Worm (Caenorhabditis elegans): ENCODE results near the gene ZK938.12.

ZK938.12 gene

ce11 chrII:9831033-9831432 lies at the start of gene ZK938.12:
TSS of gene ZK938.12 (plus strand) at chrII:9831333.
- no peak for TF ChIP-seq ref-2 (tag; optimal IDR thresholded peaks at IDR 0.05)
- no peak for TF ChIP-seq pat-9 (tag; optimal IDR thresholded peaks at IDR 0.05)
- no peak for TF ChIP-seq nhr-232 (tag; optimal IDR thresholded peaks at IDR 0.05)
- TF ChIP-seq ceh-18 (tag; optimal IDR thresholded peaks at IDR 0.05): no peak
- no peak for TF ChIP-seq ceh-6 (GFP tag; optimal IDR thresholded peaks at IDR 0.05)
- no peak for TF ChIP-seq ceh-2 (tag; optimal IDR thresholded peaks at IDR 0.05)
- TF ChIP-seq ceh-45 (GFP tag; IDR thresholded peaks at IDR 0.05): no peak
- TF ChIP-seq syd-9 (tag; optimal IDR thresholded peaks at IDR 0.05): no peak
- no peak for TF ChIP-seq nhr-11 (tag; optimal IDR thresholded peaks at IDR 0.05)
- TF ChIP-seq unc-55 (GFP tag; optimal IDR thresholded peaks at IDR 0.05): no peak
- no peak for TF ChIP-seq npax-4 (tag; optimal IDR thresholded peaks at IDR 0.05)
- no peak for TF ChIP-seq nfya-1 (tag; optimal IDR thresholded peaks at IDR 0.05)
- no peak for TF ChIP-seq gmeb-2 (tag; optimal IDR thresholded peaks at IDR 0.05)
- TF ChIP-seq mec-3 (tag; optimal IDR thresholded peaks at IDR 0.05; ENCODE audit: borderline replicate concordance): no peak
- no peak for TF ChIP-seq che-1 (tag; optimal IDR thresholded peaks at IDR 0.05)
- TF ChIP-seq lim-6 (tag; optimal IDR thresholded peaks at IDR 0.05): no peak

ce11 chrII:9781842-9782241 lies 49.3 kb upstream of the ZK938.12 start, which contains the start of gene cyp-13A1:
TSS of gene cyp-13A1 (minus strand) at chrII:9781997.
- TF ChIP-seq dmd-4 (tag; optimal IDR thresholded peaks at IDR 0.05; ENCODE audit: borderline replicate concordance) (no peak), dve-1 (tag; optimal IDR thresholded peaks at IDR 0.05) (no peak), npax-4 (tag; optimal IDR thresholded peaks at IDR 0.05) (no peak), fax-1 (tag; optimal IDR thresholded peaks at IDR 0.05) (no peak), F13H6.1 (tag; optimal IDR thresholded peaks at IDR 0.05) (no peak), hlh-15 (tag; optimal IDR thresholded peaks at IDR 0.05) (no peak), tbx-2 (tag; optimal IDR thresholded peaks at IDR 0.05) (no peak), elt-2 (tag; optimal IDR thresholded peaks at IDR 0.05) (peak; percentile 10), nhr-232 (tag; optimal IDR thresholded peaks at IDR 0.05) (no peak)

- no peak for TF ChIP-seq ztf-16 (tag; optimal IDR thresholded peaks at IDR 0.05)
- no peak for TF ChIP-seq zip-5 (tag; optimal IDR thresholded peaks at IDR 0.05)
- no peak for TF ChIP-seq mec-3 (tag; optimal IDR thresholded peaks at IDR 0.05; ENCODE audit: borderline replicate concordance)
- TF ChIP-seq ceh-2 (tag; optimal IDR thresholded peaks at IDR 0.05): no peak
- TF ChIP-seq fkh-6 (tag; optimal IDR thresholded peaks at IDR 0.05): no peak
- no peak for TF ChIP-seq rnt-1 (tag; optimal IDR thresholded peaks at IDR 0.05)
- TF ChIP-seq elt-2 (tag; optimal IDR thresholded peaks at IDR 0.05): no peak
- TF ChIP-seq ref-2 (tag; optimal IDR thresholded peaks at IDR 0.05): no peak
- no peak for TF ChIP-seq dve-1 (tag; optimal IDR thresholded peaks at IDR 0.05)
- TF ChIP-seq hlh-6 (tag; optimal IDR thresholded peaks at IDR 0.05): no peak
- no peak for TF ChIP-seq ceh-9 (tag; optimal IDR thresholded peaks at IDR 0.05)
- TF ChIP-seq syd-9 (tag; optimal IDR thresholded peaks at IDR 0.05): no peak
- TF ChIP-seq odd-2 (tag; optimal IDR thresholded peaks at IDR 0.05): no peak
- TF ChIP-seq ceh-24 (tag; optimal IDR thresholded peaks at IDR 0.05): no peak
- no peak for TF ChIP-seq tbx-2 (tag; optimal IDR thresholded peaks at IDR 0.05)
- no peak for TF ChIP-seq nhr-11 (tag; optimal IDR thresholded peaks at IDR 0.05)
These were observed 48.8 kb upstream of the ZK938.12 start, which contains the start of gene T10B9.14 for ce11 chrII:9782337-9782736. TSS of gene T10B9.14 (minus strand) at chrII:9782437.

- TF ChIP-seq pqm-1 (tag; optimal IDR thresholded peaks at IDR 0.05) (no peak), gmeb-2 (tag; optimal IDR thresholded peaks at IDR 0.05) (no peak)
These were observed 44.9 kb upstream of the ZK938.12 start for ce11 chrII:9786215-9786614.

ce11 chrII:9787395-9788152 lies 43.6 kb upstream of the ZK938.12 start, which contains the start of gene cyp-13A2:
TSS of gene cyp-13A2 (minus strand) at chrII:9787629.
- TF ChIP-seq rnt-1 (tag; optimal IDR thresholded peaks at IDR 0.05) (peak; percentile 2), ceh-6 (GFP tag; optimal IDR thresholded peaks at IDR 0.05) (no peak), syd-9 (tag; optimal IDR thresholded peaks at IDR 0.05) (no peak), fkh-10 (GFP tag; optimal IDR thresholded peaks at IDR 0.05) (no peak), C38D4.7 (GFP tag; optimal IDR thresholded peaks at IDR 0.05) (no peak), dve-1 (tag; optimal IDR thresholded peaks at IDR 0.05) (no peak), ceh-48 (tag; optimal IDR thresholded peaks at IDR 0.05) (no peak), unc-86 (tag; optimal IDR thresholded peaks at IDR 0.05) (no peak), fax-1 (tag; optimal IDR thresholded peaks at IDR 0.05) (no peak), pax-1 (tag; optimal IDR thresholded peaks at IDR 0.05) (no peak), nhr-232 (tag; optimal IDR thresholded peaks at IDR 0.05) (no peak), madf-2 (tag; optimal IDR thresholded peaks at IDR 0.05) (no peak), T23F11.4 (GFP tag; optimal IDR thresholded peaks at IDR 0.05) (no peak), hlh-30 (tag; optimal IDR thresholded peaks at IDR 0.05; ENCODE audit: insufficient read depth) (peak; percentile 24), nhr-11 (tag; optimal IDR thresholded peaks at IDR 0.05) (peak; percentile 13), zip-5 (tag; optimal IDR thresholded peaks at IDR 0.05) (no peak), F13H6.1 (tag; optimal IDR thresholded peaks at IDR 0.05) (no peak), pros-1 (tag; optimal IDR thresholded peaks at IDR 0.05) (no peak), mec-3 (tag; optimal IDR thresholded peaks at IDR 0.05; ENCODE audit: borderline replicate concordance) (no peak), ceh-45 (GFP tag; IDR thresholded peaks at IDR 0.05) (no peak), npax-4 (tag; optimal IDR thresholded peaks at IDR 0.05) (no peak), elt-2 (tag; optimal IDR thresholded peaks at IDR 0.05) (peak; percentile 30)

Data from whole organism, late embryonic.